Fruit fly (Drosophila melanogaster) whole organism, embryonic: ENCODE data around the gene tst.
A peak's percentile ranks its signal among the peaks of the same experiment; 100 is the strongest.

ENCODE experiments used
- Adf1 ChIP-seq: fragments of 200-800 bp; sonication (Bioruptor generic); IDR thresholded peaks from 2 replicates; pipeline ENCODE4 v1.3.6; 2022; ENCODE audit warnings: missing biosample characterization, missing genetic modification characterization
- Asciz ChIP-seq: fragments of 200-800 bp; sonication (Bioruptor generic); optimal IDR thresholded peaks from 2 replicates; lab custom pipeline; 2017; ENCODE audit warnings: missing biosample characterization, mild to moderate bottlenecking, missing genetic modification characterization, missing genetic modification reagents
- Blimp-1 ChIP-seq: fragments of 200-800 bp; sonication (Bioruptor generic); optimal IDR thresholded peaks from 3 replicates; lab custom pipeline; 2018; ENCODE audit warnings: missing biosample characterization, missing genetic modification characterization, mild to moderate bottlenecking, moderate library complexity, missing genetic modification reagents
- BtbVII ChIP-seq: fragments of 200-800 bp; sonication (Bioruptor generic); optimal IDR thresholded peaks from 3 replicates; lab custom pipeline; 2017; ENCODE audit warnings: missing biosample characterization, mild to moderate bottlenecking, missing genetic modification characterization
- CG11093 ChIP-seq: fragments of 200-800 bp; sonication (Bioruptor generic); IDR thresholded peaks from 3 replicates; pipeline ENCODE4 v1.3.6; 2022; ENCODE audit warnings: missing biosample characterization, missing genetic modification characterization
- CG11696 ChIP-seq: fragments of 200-800 bp; sonication (Bioruptor generic); IDR thresholded peaks from 2 replicates; pipeline ENCODE4 v1.3.6; 2022; ENCODE audit warnings: missing biosample characterization, missing genetic modification characterization
- CG12219 ChIP-seq: fragments of 200-800 bp; sonication (Bioruptor generic); optimal IDR thresholded peaks from 3 replicates; lab custom pipeline; 2018; ENCODE audit warnings: missing biosample characterization, mild to moderate bottlenecking, missing genetic modification characterization
- CG12744 ChIP-seq: fragments of 200-800 bp; sonication (Bioruptor generic); optimal IDR thresholded peaks from 2 replicates; lab custom pipeline; 2016; ENCODE audit warnings: missing biosample characterization, missing genetic modification characterization
- CG14667 ChIP-seq: fragments of 200-800 bp; sonication (Bioruptor generic); IDR thresholded peaks from 2 replicates; pipeline ENCODE4 v1.3.6; 2022; ENCODE audit warnings: missing biosample characterization, missing genetic modification characterization
- CG16779 ChIP-seq: fragments of 200-800 bp; sonication (Bioruptor generic); IDR thresholded peaks from 2 replicates; pipeline ENCODE4 v1.3.6; 2022; ENCODE audit warnings: missing biosample characterization, missing genetic modification characterization
- CG16863 ChIP-seq: fragments of 200-800 bp; sonication (Bioruptor generic); optimal IDR thresholded peaks from 3 replicates; lab custom pipeline; 2016; ENCODE audit warnings: missing biosample characterization, missing genetic modification characterization
- CG17612 ChIP-seq: fragments of 200-800 bp; sonication (Bioruptor generic); IDR thresholded peaks from 2 replicates; pipeline ENCODE4 v1.3.6; 2022; ENCODE audit warnings: missing biosample characterization, missing genetic modification characterization
- CG32767 ChIP-seq: fragments of 200-800 bp; sonication (Bioruptor generic); IDR thresholded peaks from 2 replicates; pipeline ENCODE4 v1.3.6; 2022; ENCODE audit warnings: missing biosample characterization, missing genetic modification characterization
- CG34224 ChIP-seq: fragments of 200-800 bp; sonication (Bioruptor generic); IDR thresholded peaks from 3 replicates; pipeline ENCODE4 v1.3.6; 2022; ENCODE audit warnings: missing biosample characterization, missing genetic modification characterization; ENCODE audit not compliant: partially characterized antibody
- CG3726 ChIP-seq: fragments of 200-800 bp; sonication (Bioruptor generic); IDR thresholded peaks from 3 replicates; pipeline ENCODE4, ENCODE4 v1.3.6; 2022; ENCODE audit warnings: missing biosample characterization, missing genetic modification characterization
- CG4328 ChIP-seq: fragments of 200-800 bp; sonication (Bioruptor generic); optimal IDR thresholded peaks from 3 replicates; lab custom pipeline; 2017; ENCODE audit warnings: missing biosample characterization, missing genetic modification reagents, missing genetic modification characterization
- CG7271 ChIP-seq: fragments of 200-800 bp; sonication (Bioruptor generic); optimal IDR thresholded peaks from 2 replicates; lab custom pipeline; 2018; ENCODE audit warnings: missing biosample characterization, mild to moderate bottlenecking, missing genetic modification characterization, moderate library complexity
- D19B ChIP-seq: fragments of 200-800 bp; sonication (Bioruptor generic); optimal IDR thresholded peaks from 2 replicates; lab custom pipeline; 2017; ENCODE audit warnings: missing biosample characterization, mild to moderate bottlenecking, missing genetic modification characterization
- Gsc ChIP-seq: fragments of 200-800 bp; sonication (Bioruptor generic); IDR thresholded peaks from 2 replicates; pipeline ENCODE4 v1.3.6; 2022; ENCODE audit warnings: missing biosample characterization, missing genetic modification characterization
- HmgZ ChIP-seq: fragments of 200-800 bp; sonication (Bioruptor generic); optimal IDR thresholded peaks from 2 replicates; lab custom pipeline; 2018; ENCODE audit warnings: missing biosample characterization, mild to moderate bottlenecking, missing genetic modification characterization
- Hr51 ChIP-seq, 2 experiments: fragments of 200-800 bp; sonication (Bioruptor generic); optimal IDR thresholded peaks; 2 replicates in 1 of 2; 3 replicates in 1 of 2; lab custom pipeline; 2016 to 2018; ENCODE audit warnings: missing biosample characterization in 2 of 2, missing genetic modification characterization in 2 of 2, mild to moderate bottlenecking in 1 of 2, moderate library complexity in 1 of 2
- MBD-R2 ChIP-seq: fragments of 200-800 bp; sonication (Bioruptor generic); IDR thresholded peaks from 2 replicates; pipeline ENCODE4 v1.3.6; 2022; ENCODE audit warnings: missing biosample characterization, missing genetic modification characterization
- MTF-1 ChIP-seq: fragments of 200-800 bp; sonication (Bioruptor generic); optimal IDR thresholded peaks from 2 replicates; lab custom pipeline; 2018; ENCODE audit warnings: missing biosample characterization, mild to moderate bottlenecking, missing genetic modification characterization, borderline replicate concordance
- Mrtf ChIP-seq: fragments of 200-800 bp; sonication (Bioruptor generic); IDR thresholded peaks from 3 replicates; pipeline ENCODE4 v1.3.6; 2022; ENCODE audit warnings: missing biosample characterization, missing genetic modification characterization
- NFAT ChIP-seq: fragments of 200-800 bp; sonication (Bioruptor generic); IDR thresholded peaks from 2 replicates; pipeline ENCODE4 v1.3.6; 2022; ENCODE audit warnings: missing biosample characterization, missing genetic modification characterization
- Oaz ChIP-seq: fragments of 200-800 bp; sonication (Bioruptor generic); IDR thresholded peaks from 2 replicates; pipeline ENCODE4 v1.3.6; 2022; ENCODE audit warnings: missing biosample characterization, missing genetic modification characterization
- Ravus ChIP-seq: fragments of 200-800 bp; sonication (Bioruptor generic); IDR thresholded peaks from 2 replicates; pipeline ENCODE4 v1.3.6; 2022; ENCODE audit warnings: missing biosample characterization, missing genetic modification characterization
- Tbp ChIP-seq: fragments of >200 bp; optimal IDR thresholded peaks from 2 replicates; lab custom pipeline; 2018; ENCODE audit warnings: missing biosample characterization, missing genetic modification characterization
- Trl ChIP-seq, 3 experiments: fragments of >200 bp in 2 of 3; fragments of 200-800 bp in 1 of 3; sonication (Bioruptor generic) in 1 of 3; optimal IDR thresholded peaks; 2 replicates in 1 of 3; 3 replicates in 2 of 3; lab custom pipeline; 2016 to 2017; ENCODE audit warnings: missing biosample characterization in 1 of 3, missing genetic modification characterization in 1 of 3
- ac ChIP-seq: fragments of 200-800 bp; sonication (Bioruptor generic); optimal IDR thresholded peaks from 3 replicates; lab custom pipeline; 2017; ENCODE audit warnings: missing biosample characterization, mild to moderate bottlenecking, missing genetic modification characterization
- bsh ChIP-seq, 2 experiments: fragments of 200-800 bp; sonication (Bioruptor generic); optimal IDR thresholded peaks; 2 replicates each; lab custom pipeline; 2017 to 2018; ENCODE audit warnings: mild to moderate bottlenecking in 2 of 2, missing biosample characterization in 2 of 2, missing genetic modification characterization in 2 of 2, moderate library complexity in 1 of 2
- corto ChIP-seq: fragments of 200-800 bp; sonication (Bioruptor generic); optimal IDR thresholded peaks from 2 replicates; lab custom pipeline; 2016; ENCODE audit warnings: missing biosample characterization, mild to moderate bottlenecking, missing genetic modification characterization, moderate library complexity
- dmrt99B ChIP-seq: fragments of 200-800 bp; sonication (Bioruptor generic); optimal IDR thresholded peaks from 2 replicates; lab custom pipeline; 2018; ENCODE audit warnings: missing biosample characterization, mild to moderate bottlenecking, missing genetic modification characterization, moderate library complexity
- emc ChIP-seq: fragments of 200-800 bp; sonication (Bioruptor generic); optimal IDR thresholded peaks from 2 replicates; lab custom pipeline; 2016; ENCODE audit warnings: missing biosample characterization, missing genetic modification characterization
- esg ChIP-seq: fragments of 200-800 bp; sonication (Bioruptor generic); conservative IDR thresholded peaks from 2 replicates; pipeline ENCODE4 v1.3.6; 2022; ENCODE audit warnings: missing biosample characterization, missing genetic modification characterization
- fd3F ChIP-seq: fragments of 200-800 bp; sonication (Bioruptor generic); optimal IDR thresholded peaks from 2 replicates; lab custom pipeline; 2018; ENCODE audit warnings: missing biosample characterization, mild to moderate bottlenecking, missing genetic modification characterization, moderate library complexity
- gro ChIP-seq: fragments of 200-800 bp; sonication (Bioruptor generic); optimal IDR thresholded peaks from 2 replicates; lab custom pipeline; 2016; ENCODE audit warnings: missing biosample characterization, missing genetic modification characterization
- hb ChIP-seq: fragments of 200-800 bp; sonication (Bioruptor generic); IDR thresholded peaks from 3 replicates; pipeline ENCODE4 v1.3.6; 2022; ENCODE audit warnings: missing biosample characterization, missing genetic modification characterization; ENCODE audit not compliant: partially characterized antibody
- hth ChIP-seq: fragments of >200 bp; optimal IDR thresholded peaks from 2 replicates; lab custom pipeline; 2017; ENCODE audit warnings: inconsistent platforms
- jing ChIP-seq: fragments of 200-800 bp; sonication (Bioruptor generic); optimal IDR thresholded peaks from 2 replicates; lab custom pipeline; 2018; ENCODE audit warnings: missing biosample characterization, mild to moderate bottlenecking, missing genetic modification characterization
- kah ChIP-seq: fragments of 200-800 bp; sonication (Bioruptor generic); optimal IDR thresholded peaks from 2 replicates; lab custom pipeline; 2018; ENCODE audit warnings: missing biosample characterization, mild to moderate bottlenecking, missing genetic modification characterization
- knrl ChIP-seq: fragments of 200-800 bp; sonication (Bioruptor generic); IDR thresholded peaks from 3 replicates; pipeline ENCODE4 v1.3.6; 2022; ENCODE audit warnings: missing biosample characterization, missing genetic modification characterization; ENCODE audit not compliant: partially characterized antibody
- mirr ChIP-seq: fragments of 200-800 bp; sonication (Bioruptor generic); optimal IDR thresholded peaks from 3 replicates; lab custom pipeline; 2018; ENCODE audit warnings: missing biosample characterization, mild to moderate bottlenecking, missing genetic modification characterization
- mld ChIP-seq: fragments of 200-800 bp; sonication (Bioruptor generic); IDR thresholded peaks from 3 replicates; pipeline ENCODE4 v1.3.6; 2022; ENCODE audit warnings: missing biosample characterization, missing genetic modification characterization; ENCODE audit not compliant: partially characterized antibody
- nom ChIP-seq: fragments of 200-800 bp; sonication (Bioruptor generic); optimal IDR thresholded peaks from 2 replicates; lab custom pipeline; 2017; ENCODE audit warnings: missing biosample characterization, missing genetic modification characterization, mild to moderate bottlenecking, moderate library complexity, missing genetic modification reagents
- onecut ChIP-seq: fragments of 200-800 bp; sonication (Bioruptor generic); IDR thresholded peaks from 2 replicates; pipeline ENCODE4 v1.3.6; 2022; ENCODE audit warnings: missing biosample characterization, missing genetic modification characterization
- p53 ChIP-seq: fragments of 200-800 bp; sonication (Bioruptor generic); optimal IDR thresholded peaks from 2 replicates; lab custom pipeline; 2016; ENCODE audit warnings: missing biosample characterization, missing genetic modification characterization
- scrt ChIP-seq: fragments of 200-800 bp; sonication (Bioruptor generic); optimal IDR thresholded peaks from 2 replicates; lab custom pipeline; 2018; ENCODE audit warnings: missing biosample characterization, mild to moderate bottlenecking, missing genetic modification characterization, moderate library complexity
- wor ChIP-seq: fragments of 200-800 bp; sonication (Bioruptor generic); IDR thresholded peaks from 2 replicates; pipeline ENCODE4 v1.3.6; 2022; ENCODE audit warnings: missing biosample characterization, missing genetic modification characterization

The tst gene

dm6 chr3R:23722680-23723372 is 49.8 kb downstream of the tst start, which contains the start of gene CG10365 (continued):
- TF ChIP-seq MBD-R2 (GFP tag; lab: Robert Waterston, UW) (peak; percentile 35; the same call in 1 of the 2 replicates), CG17612 (GFP tag; lab: Robert Waterston, UW) (peak; percentile 72), Adf1 (GFP tag; lab: Robert Waterston, UW) (peak; percentile 50), Asciz (peak; percentile 87), Tbp (no peak), MTF-1 (GFP tag; lab: Kevin White, UChicago) (peak; percentile 58), CG34224 (GFP tag; lab: Robert Waterston, UW) (no peak), CG32767 (GFP tag; lab: Robert Waterston, UW) (peak; percentile 88), bsh (GFP tag; optimal IDR thresholded peaks at IDR 0.05; lab: Kevin White, UChicago) (peak; percentile 16 to 77), CG11696 (GFP tag; lab: Robert Waterston, UW) (peak; percentile 70), CG14667 (GFP tag; lab: Robert Waterston, UW) (peak; percentile 62), Hr51 (GFP tag; optimal IDR thresholded peaks at IDR 0.05; lab: Kevin White, UChicago) (peak in 1 of 2 experiments; percentile 97), emc (GFP tag; lab: Kevin White, UChicago) (no peak), D19B (GFP tag; lab: Kevin White, UChicago) (peak; percentile 61), nom (peak; percentile 68), kah (peak; percentile 67), knrl (GFP tag; lab: Robert Waterston, UW) (no peak), hth (lab: Kevin White, UChicago) (no peak), CG12219 (peak; percentile 59), BtbVII (GFP tag; lab: Kevin White, UChicago) (peak; percentile 89), Oaz (GFP tag; lab: Robert Waterston, UW) (peak; percentile 67), CG12744 (GFP tag; lab: Kevin White, UChicago) (no peak), gro (GFP tag; lab: Kevin White, UChicago) (no peak), CG11093 (peak; percentile 69; the same call in 2 of the 3 replicates), Ravus (GFP tag; lab: Robert Waterston, UW) (peak; percentile 76), corto (GFP tag; lab: Kevin White, UChicago) (peak; percentile 33), fd3F (GFP tag; lab: Kevin White, UChicago) (peak; percentile 90), Trl (optimal IDR thresholded peaks at IDR 0.05; lab: Kevin White, UChicago) (peak; percentile 78 to 89), Trl (GFP tag; optimal IDR thresholded peaks at IDR 0.05; lab: Kevin White, UChicago) (no peak), onecut (peak; percentile 74), p53 (GFP tag; lab: Kevin White, UChicago) (no peak), ac (GFP tag; lab: Kevin White, UChicago) (no peak), dmrt99B (peak; percentile 95), esg (peak; percentile 86), CG7271 (tag; lab: Kevin White, UChicago) (no peak), CG4328 (peak; percentile 58), wor (GFP tag; lab: Robert Waterston, UW) (peak; percentile 57), Blimp-1 (GFP tag; lab: Kevin White, UChicago) (peak; percentile 85), Mrtf (GFP tag; lab: Robert Waterston, UW) (peak; percentile 20; the same call in 1 of the 3 replicates), HmgZ (peak; percentile 80), mld (no peak), mirr (GFP tag; lab: Kevin White, UChicago) (no peak), CG16863 (no peak), CG3726 (GFP tag; lab: Robert Waterston, UW) (peak; percentile 66; the same call in 1 of the 3 replicates), NFAT (GFP tag; lab: Robert Waterston, UW) (peak; percentile 50; the same call in 1 of the 2 replicates), Gsc (no peak), CG16779 (GFP tag; lab: Robert Waterston, UW) (no peak), jing (GFP tag; lab: Kevin White, UChicago) (no peak), hb (GFP tag; lab: Robert Waterston, UW) (no peak), scrt (peak; percentile 81)
